Worm (Caenorhabditis elegans) whole organism, young adult: Measurements from ENCODE around the gene ZK856.5.
"Not testable (repeated sequence)": the region's sequence is repeated elsewhere in the genome, so short reads cannot be mapped to it uniquely, and the experiment has no call there.

Experiments used
- fkh-3 ChIP-seq: sonication (generic microtip); optimal IDR thresholded peaks from 2 replicates; lab custom pipeline; 2016; ENCODE audit warnings: mild to moderate bottlenecking, missing genetic modification characterization, missing compliant biosample characterization
- pha-4 ChIP-seq: fragments of 150-350 bp; sonication (generic microtip); optimal IDR thresholded peaks from 2 replicates; lab custom pipeline; 2014; ENCODE audit warnings: missing biosample characterization, missing genetic modification reagents, missing genetic modification characterization
- ztf-26 ChIP-seq: sonication (generic microtip); optimal IDR thresholded peaks from 2 replicates; lab custom pipeline; 2017; ENCODE audit warnings: missing genetic modification characterization, missing compliant biosample characterization

DNA sequence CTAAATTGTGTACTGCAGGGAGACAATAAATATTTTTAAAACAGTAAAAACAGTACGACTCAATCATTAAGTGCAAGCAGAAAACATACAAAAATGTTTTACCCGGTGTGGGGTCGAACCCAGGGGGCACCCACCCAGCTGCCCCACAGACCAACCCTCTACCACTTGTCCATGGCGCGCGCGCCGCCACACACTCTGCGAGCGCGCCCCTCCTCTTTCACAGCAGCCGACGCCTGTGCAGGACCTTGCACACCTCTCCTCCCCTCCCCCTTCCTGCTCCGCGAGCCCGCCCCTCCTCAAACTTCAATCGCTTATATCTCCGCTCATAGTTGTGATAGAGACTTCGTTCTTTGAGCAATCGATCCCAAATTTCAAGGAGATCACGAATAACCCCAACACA lies 51.3 kb downstream of the ZK856.5 start:
- not testable (repeated sequence) for TF ChIP-seq fkh-3, pha-4, ztf-26 (tag; lab: Kevin White, UChicago)
